Worm (Caenorhabditis elegans) whole organism, L3 larva: ENCODE data around the gene cfim-2.

Experiments
- ama-1 ChIP-seq: fragments of 150-350 bp; optimal IDR thresholded peaks from 2 replicates; lab custom pipeline; 2018
- mdl-1 ChIP-seq: fragments of 150-350 bp; optimal IDR thresholded peaks from 2 replicates; lab custom pipeline; 2014; ENCODE audit warnings: missing biosample characterization, missing genetic modification characterization
- nhr-237 ChIP-seq: fragments of 150-350 bp; optimal IDR thresholded peaks from 2 replicates; lab custom pipeline; 2014; ENCODE audit warnings: missing biosample characterization, missing genetic modification characterization
- sea-2 ChIP-seq: fragments of 150-350 bp; sonication (generic microtip); optimal IDR thresholded peaks from 4 replicates; lab custom pipeline; 2014; ENCODE audit warnings: missing biosample characterization, missing genetic modification reagents, missing genetic modification characterization
- snpc-4 ChIP-seq: fragments of 150-350 bp; optimal IDR thresholded peaks from 2 replicates; lab custom pipeline; 2014; ENCODE audit warnings: missing biosample characterization, missing genetic modification characterization
- zag-1 ChIP-seq: fragments of 150-350 bp; optimal IDR thresholded peaks from 2 replicates; lab custom pipeline; 2014; ENCODE audit warnings: missing biosample characterization, missing genetic modification characterization
- ztf-11 ChIP-seq: fragments of 150-350 bp; optimal IDR thresholded peaks from 2 replicates; lab custom pipeline; 2014; ENCODE audit warnings: missing biosample characterization, missing genetic modification characterization

- no peak for TF ChIP-seq mdl-1 (tag; lab: Kevin White, UChicago)
- TF ChIP-seq sea-2 (GFP tag; lab: Kevin White, UChicago) = no peak
- TF ChIP-seq ztf-11 = no peak
- TF ChIP-seq snpc-4 (tag; lab: Kevin White, UChicago) = no peak
- no peak for TF ChIP-seq nhr-237 (tag; lab: Kevin White, UChicago)
- peak; percentile 20 for TF ChIP-seq ama-1
- TF ChIP-seq zag-1 = no peak
These were observed 32.4 kb upstream of the cfim-2 start, which contains the start of gene rad-54.L2 for ce11 chrIV:8893746-8894145.
